Fruit fly (Drosophila melanogaster): ENCODE data around the gene Spn38F.
A peak's percentile ranks its signal among the peaks of the same experiment; 100 is the strongest.

Spn38F gene

dm6 chr2L:20868921-20869320 lies 31.1 kb upstream of the Spn38F start:
- TF ChIP-seq usp (GFP tag; optimal IDR thresholded peaks at IDR 0.05) (no peak), pan (optimal IDR thresholded peaks at IDR 0.05) (no peak), Dll (optimal IDR thresholded peaks at IDR 0.05) (no peak), psq (optimal IDR thresholded peaks at IDR 0.05) (no peak), CG8478 (optimal IDR thresholded peaks at IDR 0.05) (no peak), EcR (GFP tag; optimal IDR thresholded peaks at IDR 0.05) (no peak)

- TF ChIP-seq pan (optimal IDR thresholded peaks at IDR 0.05), result no peak
Measured at dm6 chr2L:20867381-20867780, 29.6 kb upstream of the Spn38F start, which contains the start of gene CG31675. Gene CG31675 (plus strand): TSS chr2L:20867755.

dm6 chr2L:20864764-20865265 lies 27.0 kb upstream of the Spn38F start, which contains the start of gene CG9338:
Gene CG9338 (plus strand): TSS chr2L:20865215.
- TF ChIP-seq pan (optimal IDR thresholded peaks at IDR 0.05), result peak; percentile 98
- no peak for TF ChIP-seq psq (optimal IDR thresholded peaks at IDR 0.05)

- TF ChIP-seq psq (optimal IDR thresholded peaks at IDR 0.05) (no peak), Dll (optimal IDR thresholded peaks at IDR 0.05) (no peak), pan (optimal IDR thresholded peaks at IDR 0.05) (no peak), CG8478 (optimal IDR thresholded peaks at IDR 0.05) (no peak), EcR (GFP tag; optimal IDR thresholded peaks at IDR 0.05) (no peak), usp (GFP tag; optimal IDR thresholded peaks at IDR 0.05) (no peak)
Measured at dm6 chr2L:20858371-20859340, 20.9 kb upstream of the Spn38F start, which contains the start of gene bero. Gene bero (plus strand): TSS chr2L:20858695.

- TF ChIP-seq usp (GFP tag; optimal IDR thresholded peaks at IDR 0.05) (no peak), CG8478 (optimal IDR thresholded peaks at IDR 0.05) (no peak), EcR (GFP tag; optimal IDR thresholded peaks at IDR 0.05) (no peak), psq (optimal IDR thresholded peaks at IDR 0.05) (no peak), Dll (optimal IDR thresholded peaks at IDR 0.05) (no peak), pan (optimal IDR thresholded peaks at IDR 0.05) (no peak)
Measured at dm6 chr2L:20857791-20858190, 20.0 kb upstream of the Spn38F start, which contains the start of gene CG14400. Gene CG14400 (minus strand): TSS chr2L:20857891.

dm6 chr2L:20852092-20852628 lies 14.4 kb upstream of the Spn38F start, which contains the start of gene twit:
Gene twit (plus strand): TSS chr2L:20852578.
- TF ChIP-seq Dll (optimal IDR thresholded peaks at IDR 0.05), result no peak
- no peak for TF ChIP-seq psq (optimal IDR thresholded peaks at IDR 0.05)
- no peak for TF ChIP-seq usp (GFP tag; optimal IDR thresholded peaks at IDR 0.05)
- TF ChIP-seq CG8478 (optimal IDR thresholded peaks at IDR 0.05), result no peak
- TF ChIP-seq pan (optimal IDR thresholded peaks at IDR 0.05), result no peak
- no peak for TF ChIP-seq EcR (GFP tag; optimal IDR thresholded peaks at IDR 0.05)

dm6 chr2L:20851592-20851991 lies 13.8 kb upstream of the Spn38F start:
- no peak for TF ChIP-seq psq (optimal IDR thresholded peaks at IDR 0.05)
- no peak for TF ChIP-seq pan (optimal IDR thresholded peaks at IDR 0.05)
- no peak for TF ChIP-seq CG8478 (optimal IDR thresholded peaks at IDR 0.05)
- TF ChIP-seq Dll (optimal IDR thresholded peaks at IDR 0.05), result no peak
- TF ChIP-seq EcR (GFP tag; optimal IDR thresholded peaks at IDR 0.05), result no peak
- TF ChIP-seq usp (GFP tag; optimal IDR thresholded peaks at IDR 0.05), result no peak

- no peak for TF ChIP-seq EcR (GFP tag; optimal IDR thresholded peaks at IDR 0.05)
- TF ChIP-seq Dll (optimal IDR thresholded peaks at IDR 0.05), result no peak
- no peak for TF ChIP-seq usp (GFP tag; optimal IDR thresholded peaks at IDR 0.05)
- no peak for TF ChIP-seq pan (optimal IDR thresholded peaks at IDR 0.05)
- no peak for TF ChIP-seq psq (optimal IDR thresholded peaks at IDR 0.05)
- TF ChIP-seq CG8478 (optimal IDR thresholded peaks at IDR 0.05), result no peak
Measured at dm6 chr2L:20849000-20849399, 11.2 kb upstream of the Spn38F start, which contains the start of gene CG14402. Gene CG14402 (plus strand): TSS chr2L:20849300.

- no peak for TF ChIP-seq Dll (optimal IDR thresholded peaks at IDR 0.05)
- TF ChIP-seq pan (optimal IDR thresholded peaks at IDR 0.05), result no peak
- no peak for TF ChIP-seq CG8478 (optimal IDR thresholded peaks at IDR 0.05)
- no peak for TF ChIP-seq psq (optimal IDR thresholded peaks at IDR 0.05)
- no peak for TF ChIP-seq usp (GFP tag; optimal IDR thresholded peaks at IDR 0.05)
- TF ChIP-seq EcR (GFP tag; optimal IDR thresholded peaks at IDR 0.05), result no peak
Measured at dm6 chr2L:20844381-20844780, 6.6 kb upstream of the Spn38F start.

dm6 chr2L:20840462-20841038 lies 2.8 kb upstream of the Spn38F start, which contains the start of gene CG31676:
Gene CG31676 (plus strand): TSS chr2L:20840750.
- TF ChIP-seq Dll (optimal IDR thresholded peaks at IDR 0.05), result no peak
- no peak for TF ChIP-seq pan (optimal IDR thresholded peaks at IDR 0.05)
- no peak for TF ChIP-seq CG8478 (optimal IDR thresholded peaks at IDR 0.05)
- TF ChIP-seq EcR (GFP tag; optimal IDR thresholded peaks at IDR 0.05), result no peak
- TF ChIP-seq psq (optimal IDR thresholded peaks at IDR 0.05), result no peak
- TF ChIP-seq usp (GFP tag; optimal IDR thresholded peaks at IDR 0.05), result no peak

- TF ChIP-seq pan (optimal IDR thresholded peaks at IDR 0.05), result no peak
- TF ChIP-seq EcR (GFP tag; optimal IDR thresholded peaks at IDR 0.05), result no peak
- no peak for TF ChIP-seq CG8478 (optimal IDR thresholded peaks at IDR 0.05)
- TF ChIP-seq usp (GFP tag; optimal IDR thresholded peaks at IDR 0.05), result no peak
- no peak for TF ChIP-seq psq (optimal IDR thresholded peaks at IDR 0.05)
- no peak for TF ChIP-seq Dll (optimal IDR thresholded peaks at IDR 0.05)
Measured at dm6 chr2L:20840006-20840405, 2.2 kb upstream of the Spn38F start.

- no peak for TF ChIP-seq CG8478 (optimal IDR thresholded peaks at IDR 0.05)
- TF ChIP-seq EcR (GFP tag; optimal IDR thresholded peaks at IDR 0.05), result no peak
- TF ChIP-seq pan (optimal IDR thresholded peaks at IDR 0.05), result no peak
- TF ChIP-seq psq (optimal IDR thresholded peaks at IDR 0.05), result no peak
- TF ChIP-seq usp (GFP tag; optimal IDR thresholded peaks at IDR 0.05), result no peak
- TF ChIP-seq Dll (optimal IDR thresholded peaks at IDR 0.05), result no peak
Measured at dm6 chr2L:20835501-20835900, 2.3 kb downstream of the Spn38F start, which contains the start of gene Oseg5. Gene Oseg5 (minus strand): TSS chr2L:20835840.
